Worm (Caenorhabditis elegans) whole organism, L3 larva: ENCODE measurements around the gene ztf-31.

Source experiments
- R02D3.7 ChIP-seq: fragments of 150-350 bp; optimal IDR thresholded peaks from 2 replicates; lab custom pipeline; 2014; ENCODE audit warnings: missing biosample characterization, missing genetic modification characterization
- aly-2 ChIP-seq: fragments of 150-350 bp; optimal IDR thresholded peaks from 2 replicates; lab custom pipeline; 2014; ENCODE audit warnings: missing biosample characterization, missing genetic modification characterization
- ama-1 ChIP-seq: fragments of 150-350 bp; optimal IDR thresholded peaks from 2 replicates; lab custom pipeline; 2018
- ceh-16 ChIP-seq: sonication (generic microtip); optimal IDR thresholded peaks from 2 replicates; lab custom pipeline; 2017; ENCODE audit warnings: missing biosample characterization, missing genetic modification characterization
- ceh-28 ChIP-seq: fragments of 150-350 bp; optimal IDR thresholded peaks from 2 replicates; lab custom pipeline; 2014; ENCODE audit warnings: missing biosample characterization, missing genetic modification reagents, missing genetic modification characterization
- egl-5 ChIP-seq: fragments of 150-350 bp; optimal IDR thresholded peaks from 2 replicates; lab custom pipeline; 2017; ENCODE audit warnings: missing biosample characterization, missing genetic modification reagents, missing genetic modification characterization, inconsistent platforms
- elt-1 ChIP-seq: fragments of 150-350 bp; optimal IDR thresholded peaks from 2 replicates; lab custom pipeline; 2014; ENCODE audit warnings: missing biosample characterization, missing genetic modification characterization
- elt-2 ChIP-seq: sonication (generic microtip); optimal IDR thresholded peaks from 2 replicates; lab custom pipeline; 2016; ENCODE audit warnings: missing genetic modification reagents, mild to moderate bottlenecking, missing genetic modification characterization, missing compliant biosample characterization
- elt-3 ChIP-seq, 3 experiments: fragments of 150-350 bp in 1 of 3; sonication (generic microtip) in 2 of 3; optimal IDR thresholded peaks; 2 replicates in 2 of 3; 4 replicates in 1 of 3; lab custom pipeline; 2014 to 2017; ENCODE audit warnings: missing biosample characterization in 3 of 3, missing genetic modification characterization in 3 of 3
- eor-1 ChIP-seq, 2 experiments: fragments of 150-350 bp; optimal IDR thresholded peaks; 2 replicates each; lab custom pipeline; 2014 to 2018; ENCODE audit warnings: missing biosample characterization in 2 of 2, missing genetic modification characterization in 2 of 2
- fkh-2 ChIP-seq: fragments of 150-350 bp; optimal IDR thresholded peaks from 2 replicates; lab custom pipeline; 2014; ENCODE audit warnings: missing biosample characterization, missing genetic modification reagents, missing genetic modification characterization
- fos-1 ChIP-seq: fragments of 150-350 bp; optimal IDR thresholded peaks from 2 replicates; lab custom pipeline; 2014; ENCODE audit warnings: missing biosample characterization, missing genetic modification characterization
- hmg-11 ChIP-seq: sonication (generic microtip); optimal IDR thresholded peaks from 2 replicates; lab custom pipeline; 2016; ENCODE audit warnings: missing genetic modification characterization, missing compliant biosample characterization
- jun-1 ChIP-seq: fragments of 150-350 bp; optimal IDR thresholded peaks from 2 replicates; lab custom pipeline; 2014; ENCODE audit warnings: missing biosample characterization, missing genetic modification reagents, missing genetic modification characterization
- lin-15B ChIP-seq: fragments of 150-350 bp; optimal IDR thresholded peaks from 2 replicates; lab custom pipeline; 2014; ENCODE audit warnings: missing biosample characterization, missing genetic modification characterization
- lin-39 ChIP-seq: fragments of 150-350 bp; optimal IDR thresholded peaks from 2 replicates; lab custom pipeline; 2018; ENCODE audit warnings: missing biosample characterization, missing genetic modification reagents, missing genetic modification characterization
- lsy-12 ChIP-seq: sonication (generic microtip); optimal IDR thresholded peaks from 2 replicates; lab custom pipeline; 2016; ENCODE audit warnings: mild to moderate bottlenecking, missing genetic modification characterization, missing compliant biosample characterization
- mml-1 ChIP-seq: fragments of 150-350 bp; sonication (generic microtip); optimal IDR thresholded peaks from 3 replicates; lab custom pipeline; 2014; ENCODE audit warnings: missing biosample characterization, missing genetic modification characterization
- nfya-1 ChIP-seq: sonication (generic microtip); optimal IDR thresholded peaks from 2 replicates; lab custom pipeline; 2017; ENCODE audit warnings: missing genetic modification characterization, mild to moderate bottlenecking, missing compliant biosample characterization, antibody characterized with exemption, moderate library complexity; ENCODE audit not compliant: insufficient read depth
- nhr-11 ChIP-seq: fragments of 150-350 bp; optimal IDR thresholded peaks from 2 replicates; lab custom pipeline; 2014; ENCODE audit warnings: missing biosample characterization, missing genetic modification characterization
- nhr-12 ChIP-seq: fragments of 150-350 bp; optimal IDR thresholded peaks from 2 replicates; lab custom pipeline; 2014; ENCODE audit warnings: missing biosample characterization, missing genetic modification characterization
- nhr-237 ChIP-seq: fragments of 150-350 bp; optimal IDR thresholded peaks from 2 replicates; lab custom pipeline; 2014; ENCODE audit warnings: missing biosample characterization, missing genetic modification characterization
- nhr-43 ChIP-seq: sonication (generic microtip); optimal IDR thresholded peaks from 2 replicates; lab custom pipeline; 2016; ENCODE audit warnings: mild to moderate bottlenecking, missing genetic modification characterization, missing compliant biosample characterization; ENCODE audit not compliant: poor library complexity, severe bottlenecking
- nhr-67 ChIP-seq: fragments of 150-350 bp; optimal IDR thresholded peaks from 2 replicates; lab custom pipeline; 2014; ENCODE audit warnings: missing biosample characterization, missing genetic modification characterization
- nhr-76 ChIP-seq: fragments of 150-350 bp; sonication (generic microtip); optimal IDR thresholded peaks from 5 replicates; lab custom pipeline; 2014; ENCODE audit warnings: missing biosample characterization, missing genetic modification characterization
- nhr-77 ChIP-seq: fragments of 150-350 bp; optimal IDR thresholded peaks from 2 replicates; lab custom pipeline; 2014; ENCODE audit warnings: missing biosample characterization, missing genetic modification characterization
- pha-4 ChIP-seq: fragments of 150-350 bp; optimal IDR thresholded peaks from 2 replicates; lab custom pipeline; 2014; ENCODE audit warnings: missing biosample characterization, missing genetic modification reagents, missing genetic modification characterization
- pqm-1 ChIP-seq: fragments of 150-350 bp; optimal IDR thresholded peaks from 2 replicates; lab custom pipeline; 2017; ENCODE audit warnings: missing biosample characterization, missing genetic modification characterization, inconsistent platforms
- sea-2 ChIP-seq: fragments of 150-350 bp; sonication (generic microtip); optimal IDR thresholded peaks from 4 replicates; lab custom pipeline; 2014; ENCODE audit warnings: missing biosample characterization, missing genetic modification reagents, missing genetic modification characterization
- snpc-4 ChIP-seq: fragments of 150-350 bp; optimal IDR thresholded peaks from 2 replicates; lab custom pipeline; 2014; ENCODE audit warnings: missing biosample characterization, missing genetic modification characterization
- tbx-2 ChIP-seq: sonication (generic microtip); optimal IDR thresholded peaks from 2 replicates; lab custom pipeline; 2016; ENCODE audit warnings: mild to moderate bottlenecking, missing genetic modification characterization, missing compliant biosample characterization
- unc-39 ChIP-seq: sonication (generic microtip); optimal IDR thresholded peaks from 4 replicates; lab custom pipeline; 2017; ENCODE audit warnings: missing biosample characterization, missing genetic modification characterization
- unc-62 ChIP-seq: fragments of 150-350 bp; sonication (generic microtip); optimal IDR thresholded peaks from 4 replicates; lab custom pipeline; 2014; ENCODE audit warnings: missing biosample characterization, missing genetic modification reagents, missing genetic modification characterization
- zag-1 ChIP-seq: fragments of 150-350 bp; optimal IDR thresholded peaks from 2 replicates; lab custom pipeline; 2014; ENCODE audit warnings: missing biosample characterization, missing genetic modification characterization
- ztf-11 ChIP-seq: fragments of 150-350 bp; optimal IDR thresholded peaks from 2 replicates; lab custom pipeline; 2014; ENCODE audit warnings: missing biosample characterization, missing genetic modification characterization

The ztf-31 gene

ce11 chrIII:7209721-7210120 lies 31.4 kb upstream of the ztf-31 start, which contains the start of gene R151.2:
TSS of gene R151.2 (plus strand) at chrIII:7209967.
- TF ChIP-seq nhr-11 (tag; lab: Kevin White, UChicago) (no peak), fos-1 (tag; lab: Kevin White, UChicago) (peak; percentile 10)

ce11 chrIII:7210486-7210885 lies 30.7 kb upstream of the ztf-31 start:
- TF ChIP-seq elt-1 = no peak
- TF ChIP-seq pqm-1 (tag; lab: Kevin White, UChicago) = no peak
- no peak for TF ChIP-seq nhr-77
- no peak for TF ChIP-seq unc-62 (GFP tag; lab: Kevin White, UChicago)
- TF ChIP-seq lin-15B = no peak
- TF ChIP-seq nhr-67 = no peak
- TF ChIP-seq mml-1 (tag; lab: Kevin White, UChicago) = no peak
- TF ChIP-seq aly-2 (tag; lab: Kevin White, UChicago) = no peak
- no peak for TF ChIP-seq nhr-12
- no peak for TF ChIP-seq ceh-28 (tag; lab: Kevin White, UChicago)
- no peak for TF ChIP-seq eor-1 (tag; optimal IDR thresholded peaks at IDR 0.05; lab: Kevin White, UChicago)
- TF ChIP-seq nhr-237 (tag; lab: Kevin White, UChicago) = no peak
- TF ChIP-seq sea-2 = no peak
- no peak for TF ChIP-seq ztf-11 (tag; lab: Kevin White, UChicago)
- no peak for TF ChIP-seq elt-2 (tag; lab: Kevin White, UChicago)
- no peak for TF ChIP-seq lsy-12
- TF ChIP-seq, all 47 proteins: peak for 0

- no peak for TF ChIP-seq hmg-11
- TF ChIP-seq elt-2 (tag; lab: Kevin White, UChicago) = peak; percentile 61
- TF ChIP-seq pqm-1 (tag; lab: Kevin White, UChicago) = peak; percentile 81
Observed at ce11 chrIII:7212028-7212427, 29.1 kb upstream of the ztf-31 start.

- peak; percentile 16 for TF ChIP-seq lin-39 (tag; lab: Kevin White, UChicago)
- TF ChIP-seq mml-1 (tag; lab: Kevin White, UChicago) = no peak
- TF ChIP-seq, all 47 proteins: peak for 1
Observed at ce11 chrIII:7215532-7215931, 25.6 kb upstream of the ztf-31 start.

ce11 chrIII:7216226-7216625 lies 24.9 kb upstream of the ztf-31 start, which contains the start of gene R151.1:
TSS of gene R151.1 (plus strand) at chrIII:7216526.
- TF ChIP-seq elt-2 (tag; lab: Kevin White, UChicago) = no peak
- TF ChIP-seq eor-1 (tag; optimal IDR thresholded peaks at IDR 0.05; lab: Kevin White, UChicago) = no peak
- TF ChIP-seq nhr-67 = no peak
- no peak for TF ChIP-seq nhr-11 (tag; lab: Kevin White, UChicago)
- no peak for TF ChIP-seq ama-1 (lab: Kevin White, UChicago)
- TF ChIP-seq nhr-77 = no peak
- TF ChIP-seq snpc-4 (tag; lab: Kevin White, UChicago) = no peak
- TF ChIP-seq, all 47 proteins: peak for 0

- TF ChIP-seq elt-2 (tag; lab: Kevin White, UChicago) = no peak
- no peak for TF ChIP-seq jun-1
- peak; percentile 34 for TF ChIP-seq nfya-1 (tag; lab: Kevin White, UChicago)
- TF ChIP-seq egl-5 (tag; lab: Kevin White, UChicago) = peak; percentile 3
- TF ChIP-seq elt-3 (tag; optimal IDR thresholded peaks at IDR 0.05; lab: Kevin White, UChicago) = no peak
- TF ChIP-seq snpc-4 (tag; lab: Kevin White, UChicago) = no peak
- peak; percentile 12 for TF ChIP-seq nhr-11 (tag; lab: Kevin White, UChicago)
- no peak for TF ChIP-seq elt-1
- TF ChIP-seq nhr-76 (tag; lab: Kevin White, UChicago) = no peak
- no peak for TF ChIP-seq tbx-2 (tag; lab: Kevin White, UChicago)
- TF ChIP-seq nhr-67 = no peak
- peak; percentile 33 for TF ChIP-seq fkh-2 (tag; lab: Kevin White, UChicago)
- TF ChIP-seq ztf-11 (tag; lab: Kevin White, UChicago) = no peak
- no peak for TF ChIP-seq pha-4 (tag; lab: Kevin White, UChicago)
- TF ChIP-seq unc-39 = no peak
- no peak for TF ChIP-seq eor-1 (tag; optimal IDR thresholded peaks at IDR 0.05; lab: Kevin White, UChicago)
- TF ChIP-seq nhr-237 (tag; lab: Kevin White, UChicago) = no peak
- TF ChIP-seq lin-39 (tag; lab: Kevin White, UChicago) = no peak
- TF ChIP-seq nhr-12 = no peak
- no peak for TF ChIP-seq ceh-16 (tag; lab: Kevin White, UChicago)
- no peak for TF ChIP-seq nhr-43 (tag; lab: Kevin White, UChicago)
- peak; percentile 38 for TF ChIP-seq lin-15B
- TF ChIP-seq fos-1 (tag; lab: Kevin White, UChicago) = no peak
- TF ChIP-seq R02D3.7 (tag; lab: Kevin White, UChicago) = no peak
- no peak for TF ChIP-seq zag-1
- TF ChIP-seq mml-1 (tag; lab: Kevin White, UChicago) = no peak
- peak; percentile 48 for TF ChIP-seq unc-62 (GFP tag; lab: Kevin White, UChicago)
Observed at ce11 chrIII:7216924-7217521, 24.1 kb upstream of the ztf-31 start.
